Worm (Caenorhabditis elegans): Measurements from ENCODE around the gene sra-1.

- TF ChIP-seq klf-2 (GFP tag; conservative IDR thresholded peaks at IDR 0.05): no peak
- no peak for TF ChIP-seq cog-1 (tag; optimal IDR thresholded peaks at IDR 0.05)
Measured at ce11 chrII:9554925-9555553, 33.6 kb upstream of the sra-1 start, which contains the start of gene F35H8.2.

Measured in whole organism, midembryonic.